Fruit fly (Drosophila melanogaster): ENCODE results near the gene TTLL3B.

dm6 chr2L:6716182-6716770 lies 16.4 kb upstream of the TTLL3B start, which contains the start of gene AkhR:
- TF ChIP-seq hkb (optimal IDR thresholded peaks at IDR 0.05) (no peak), hkb (GFP tag; IDR thresholded peaks at IDR 0.05) (no peak), usp (GFP tag; optimal IDR thresholded peaks at IDR 0.05) (no peak), Fer1 (GFP tag; optimal IDR thresholded peaks at IDR 0.05) (no peak), CG10543 (GFP tag; optimal IDR thresholded peaks at IDR 0.05) (no peak), CG6854 (GFP tag; optimal IDR thresholded peaks at IDR 0.05) (no peak)
